Fruit fly (Drosophila melanogaster): ENCODE data around the gene pps.

- TF ChIP-seq CTCF (optimal IDR thresholded peaks at IDR 0.05) (no peak), CG8478 (optimal IDR thresholded peaks at IDR 0.05) (no peak)
Measured at dm6 chr3R:12433764-12434163, 20.1 kb downstream of the pps start, which contains the start of the genes Aos1 and Srlp.

Measured in S2 (cell line).